Worm (Caenorhabditis elegans): ENCODE results near the gene R04D3.4.

DNA sequence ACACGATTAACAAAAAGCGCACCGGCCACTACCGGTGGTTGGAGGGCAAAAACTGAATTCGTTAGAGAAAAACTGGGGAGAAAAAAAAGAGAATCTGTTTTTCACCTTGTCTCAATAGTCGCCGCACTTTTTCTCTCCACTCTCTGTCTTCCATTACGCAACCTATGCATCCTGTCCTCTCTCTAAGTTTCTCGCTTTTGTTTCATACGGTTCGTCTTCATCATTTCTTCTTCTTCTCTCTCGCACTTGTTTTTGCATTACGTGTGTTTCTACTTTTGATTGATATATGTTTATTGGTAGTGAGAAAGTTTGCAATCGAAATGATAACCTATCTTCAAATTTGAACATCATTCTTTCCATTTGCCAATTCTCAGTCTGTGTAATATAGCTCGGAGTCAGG is 32.0 kb upstream of the R04D3.4 start:
- no peak for TF ChIP-seq klf-2 (GFP tag; conservative IDR thresholded peaks at IDR 0.05)
- TF ChIP-seq flt-1 (GFP tag; IDR thresholded peaks at IDR 0.05) = no peak
- TF ChIP-seq med-1 (GFP tag; optimal IDR thresholded peaks at IDR 0.05; ENCODE audit: insufficient read depth) = no peak
- TF ChIP-seq T22C8.4 (GFP tag; IDR thresholded peaks at IDR 0.05) = no peak
- TF ChIP-seq ref-1 (GFP tag; conservative IDR thresholded peaks at IDR 0.05) = no peak
- no peak for TF ChIP-seq ztf-23 (GFP tag; IDR thresholded peaks at IDR 0.05)

All from whole organism, midembryonic.